Worm (Caenorhabditis elegans): ENCODE data around the gene vms-1.

- TF ChIP-seq lin-13 (GFP tag; optimal IDR thresholded peaks at IDR 0.05), result no peak
- no peak for TF ChIP-seq nhr-28 (tag; optimal IDR thresholded peaks at IDR 0.05)
- TF ChIP-seq tbx-2 (tag; optimal IDR thresholded peaks at IDR 0.05), result no peak
Measured at ce11 chrIII:8050944-8051343, 37.4 kb upstream of the vms-1 start, which contains the start of gene K12H4.7.

Measured in whole organism, L1 larva.